Worm (Caenorhabditis elegans) whole organism, mixed stage, embryonic: Measurements from ENCODE around the gene cytb-5.1.

Experiments used
- lin-13 ChIP-seq: fragments of 150-350 bp; optimal IDR thresholded peaks from 2 replicates; lab custom pipeline; 2014; ENCODE audit warnings: missing biosample characterization, missing genetic modification characterization
- nhr-237 ChIP-seq: fragments of 150-350 bp; optimal IDR thresholded peaks from 2 replicates; lab custom pipeline; 2014; ENCODE audit warnings: missing biosample characterization, missing genetic modification characterization
- nhr-76 ChIP-seq: sonication (generic microtip); optimal IDR thresholded peaks from 2 replicates; lab custom pipeline; 2017; ENCODE audit warnings: missing biosample characterization, missing genetic modification characterization
- zip-8 ChIP-seq: fragments of 150-350 bp; optimal IDR thresholded peaks from 2 replicates; lab custom pipeline; 2014; ENCODE audit warnings: missing biosample characterization, missing genetic modification characterization

- TF ChIP-seq zip-8 (tag; lab: Kevin White, UChicago) = no peak
- no peak for TF ChIP-seq lin-13 (tag; lab: Kevin White, UChicago)
- TF ChIP-seq nhr-76 = no peak
- no peak for TF ChIP-seq nhr-237 (tag; lab: Kevin White, UChicago)
These were observed 11.0 kb upstream of the cytb-5.1 start, which contains the start of gene C31E10.11 for ce11 chrX:13990680-13991079.
